Worm (Caenorhabditis elegans) whole organism, mixed stage, embryonic: ENCODE data around the gene acr-8.

Experiments
- M03D4.4 ChIP-seq: sonication (generic microtip); optimal IDR thresholded peaks from 2 replicates; lab custom pipeline; 2017; ENCODE audit warnings: mild to moderate bottlenecking, missing genetic modification characterization, missing compliant biosample characterization
- bed-3 ChIP-seq: fragments of 200-800 bp; sonication (Bioruptor generic); optimal IDR thresholded peaks from 3 replicates; lab custom pipeline; 2018; ENCODE audit warnings: mild to moderate bottlenecking, missing genetic modification characterization, moderate library complexity, missing compliant biosample characterization
- blmp-1 ChIP-seq: fragments of 150-350 bp; optimal IDR thresholded peaks from 2 replicates; lab custom pipeline; 2014; ENCODE audit warnings: missing biosample characterization, missing genetic modification characterization
- ceh-39 ChIP-seq: fragments of 150-350 bp; optimal IDR thresholded peaks from 2 replicates; lab custom pipeline; 2014; ENCODE audit warnings: missing biosample characterization, missing genetic modification characterization
- ceh-43 ChIP-seq: fragments of 200-800 bp; sonication (Bioruptor generic); optimal IDR thresholded peaks from 2 replicates; lab custom pipeline; 2018; ENCODE audit warnings: mild to moderate bottlenecking, missing genetic modification characterization, moderate library complexity, missing compliant biosample characterization
- ceh-83 ChIP-seq: fragments of 200-800 bp; sonication (Bioruptor generic); optimal IDR thresholded peaks from 2 replicates; lab custom pipeline; 2018; ENCODE audit warnings: mild to moderate bottlenecking, missing genetic modification characterization, missing compliant biosample characterization
- ces-1 ChIP-seq: fragments of 150-350 bp; optimal IDR thresholded peaks from 2 replicates; lab custom pipeline; 2014; ENCODE audit warnings: missing biosample characterization, missing genetic modification reagents, missing genetic modification characterization
- cnd-1 ChIP-seq: fragments of 200-800 bp; sonication (Bioruptor generic); optimal IDR thresholded peaks from 2 replicates; lab custom pipeline; 2018; ENCODE audit warnings: mild to moderate bottlenecking, missing genetic modification characterization, missing compliant biosample characterization
- drap-1 ChIP-seq: fragments of 200-800 bp; sonication (Bioruptor generic); optimal IDR thresholded peaks from 3 replicates; lab custom pipeline; 2018; ENCODE audit warnings: mild to moderate bottlenecking, missing genetic modification characterization, missing compliant biosample characterization
- elt-1 ChIP-seq: sonication (generic microtip); optimal IDR thresholded peaks from 2 replicates; lab custom pipeline; 2017; ENCODE audit warnings: missing genetic modification characterization, mild to moderate bottlenecking, missing compliant biosample characterization, antibody characterized with exemption, moderate library complexity, borderline replicate concordance; ENCODE audit not compliant: insufficient read depth
- elt-3 ChIP-seq: fragments of 150-350 bp; optimal IDR thresholded peaks from 2 replicates; lab custom pipeline; 2014; ENCODE audit warnings: missing biosample characterization, missing genetic modification characterization
- flh-1 ChIP-seq: fragments of 200-800 bp; sonication (Bioruptor generic); optimal IDR thresholded peaks from 2 replicates; lab custom pipeline; 2018; ENCODE audit warnings: mild to moderate bottlenecking, missing genetic modification characterization, moderate library complexity, missing compliant biosample characterization
- ham-2 ChIP-seq: fragments of 200-800 bp; sonication (Bioruptor generic); optimal IDR thresholded peaks from 2 replicates; lab custom pipeline; 2018; ENCODE audit warnings: mild to moderate bottlenecking, missing genetic modification characterization, missing compliant biosample characterization
- hlh-1 ChIP-seq: fragments of 150-350 bp; optimal IDR thresholded peaks from 2 replicates; lab custom pipeline; 2014; ENCODE audit warnings: missing biosample characterization, missing genetic modification reagents, missing genetic modification characterization
- lin-13 ChIP-seq: fragments of 150-350 bp; optimal IDR thresholded peaks from 2 replicates; lab custom pipeline; 2014; ENCODE audit warnings: missing biosample characterization, missing genetic modification characterization
- lin-32 ChIP-seq: fragments of 200-800 bp; sonication (Bioruptor generic); optimal IDR thresholded peaks from 2 replicates; lab custom pipeline; 2018; ENCODE audit warnings: mild to moderate bottlenecking, missing genetic modification characterization, missing compliant biosample characterization
- lsy-2 ChIP-seq: fragments of 150-350 bp; optimal IDR thresholded peaks from 2 replicates; lab custom pipeline; 2014; ENCODE audit warnings: missing biosample characterization, missing genetic modification characterization
- mab-5 ChIP-seq: fragments of 150-350 bp; optimal IDR thresholded peaks from 2 replicates; lab custom pipeline; 2014; ENCODE audit warnings: missing biosample characterization, missing genetic modification characterization
- mep-1 ChIP-seq: fragments of 150-350 bp; optimal IDR thresholded peaks from 2 replicates; lab custom pipeline; 2017; ENCODE audit warnings: missing biosample characterization, missing genetic modification reagents, missing genetic modification characterization, inconsistent platforms
- mls-2 ChIP-seq: sonication (generic microtip); optimal IDR thresholded peaks from 2 replicates; lab custom pipeline; 2016; ENCODE audit warnings: mild to moderate bottlenecking, missing genetic modification characterization, moderate library complexity, missing compliant biosample characterization
- nhr-2 ChIP-seq: fragments of 150-350 bp; optimal IDR thresholded peaks from 2 replicates; lab custom pipeline; 2014; ENCODE audit warnings: missing biosample characterization, missing genetic modification characterization
- nhr-237 ChIP-seq: fragments of 150-350 bp; optimal IDR thresholded peaks from 2 replicates; lab custom pipeline; 2014; ENCODE audit warnings: missing biosample characterization, missing genetic modification characterization
- nhr-28 ChIP-seq: fragments of 150-350 bp; optimal IDR thresholded peaks from 2 replicates; lab custom pipeline; 2014; ENCODE audit warnings: missing biosample characterization, missing genetic modification characterization
- nhr-76 ChIP-seq: sonication (generic microtip); optimal IDR thresholded peaks from 2 replicates; lab custom pipeline; 2017; ENCODE audit warnings: missing biosample characterization, missing genetic modification characterization
- pha-4 ChIP-seq: fragments of 150-350 bp; optimal IDR thresholded peaks from 2 replicates; lab custom pipeline; 2018; ENCODE audit warnings: missing biosample characterization, missing genetic modification reagents, missing genetic modification characterization
- sem-2 ChIP-seq: fragments of 200-800 bp; sonication (Bioruptor generic); optimal IDR thresholded peaks from 2 replicates; lab custom pipeline; 2018; ENCODE audit warnings: mild to moderate bottlenecking, missing genetic modification characterization, missing compliant biosample characterization
- snpc-4 ChIP-seq: fragments of 150-350 bp; optimal IDR thresholded peaks from 2 replicates; lab custom pipeline; 2014; ENCODE audit warnings: missing biosample characterization, missing genetic modification characterization
- sptf-1 ChIP-seq: sonication (generic microtip); optimal IDR thresholded peaks from 2 replicates; lab custom pipeline; 2017; ENCODE audit warnings: mild to moderate bottlenecking, missing genetic modification characterization, moderate library complexity, missing compliant biosample characterization
- tbx-8 ChIP-seq: fragments of 200-800 bp; sonication (Bioruptor generic); optimal IDR thresholded peaks from 2 replicates; lab custom pipeline; 2018; ENCODE audit warnings: mild to moderate bottlenecking, missing genetic modification characterization, moderate library complexity, missing compliant biosample characterization
- unc-120 ChIP-seq: sonication (generic microtip); optimal IDR thresholded peaks from 2 replicates; lab custom pipeline; 2017; ENCODE audit warnings: missing genetic modification characterization, missing compliant biosample characterization; ENCODE audit not compliant: poor library complexity, severe bottlenecking
- unc-39 ChIP-seq: fragments of 150-350 bp; optimal IDR thresholded peaks from 2 replicates; lab custom pipeline; 2014; ENCODE audit warnings: missing biosample characterization, missing genetic modification characterization
- unc-62 ChIP-seq: fragments of 150-350 bp; optimal IDR thresholded peaks from 2 replicates; lab custom pipeline; 2014; ENCODE audit warnings: missing biosample characterization, missing genetic modification reagents, missing genetic modification characterization
- zip-8 ChIP-seq: fragments of 150-350 bp; optimal IDR thresholded peaks from 2 replicates; lab custom pipeline; 2014; ENCODE audit warnings: missing biosample characterization, missing genetic modification characterization
- ztf-11 ChIP-seq: fragments of 150-350 bp; optimal IDR thresholded peaks from 2 replicates; lab custom pipeline; 2014; ENCODE audit warnings: missing biosample characterization, missing genetic modification characterization

The acr-8 gene

ce11 chrX:10393362-10393761, 19.2 kb upstream of the acr-8 start:
- no peak for TF ChIP-seq mls-2 (tag; lab: Kevin White, UChicago)
- TF ChIP-seq mep-1 (tag; lab: Kevin White, UChicago), result no peak
- TF ChIP-seq mab-5, result no peak
- TF ChIP-seq pha-4 (tag; lab: Kevin White, UChicago), result no peak
- TF ChIP-seq elt-1 (tag; lab: Kevin White, UChicago), result no peak
- TF ChIP-seq flh-1 (GFP tag; lab: Kevin White, UChicago), result no peak
- TF ChIP-seq unc-62 (GFP tag; lab: Kevin White, UChicago), result no peak
- TF ChIP-seq ztf-11, result no peak
- no peak for TF ChIP-seq hlh-1 (tag; lab: Kevin White, UChicago)
- TF ChIP-seq M03D4.4 (tag; lab: Kevin White, UChicago), result no peak
- TF ChIP-seq ceh-39 (tag; lab: Kevin White, UChicago), result no peak
- TF ChIP-seq nhr-2 (tag; lab: Kevin White, UChicago), result no peak
- TF ChIP-seq cnd-1 (tag; lab: Kevin White, UChicago), result no peak
- TF ChIP-seq sem-2, result no peak
- TF ChIP-seq blmp-1 (tag; lab: Kevin White, UChicago), result no peak

ce11 chrX:10394238-10394637, 18.3 kb upstream of the acr-8 start:
- TF ChIP-seq unc-39 (no peak), nhr-28 (no peak), mab-5 (no peak), snpc-4 (tag; lab: Kevin White, UChicago) (no peak), lin-32 (GFP tag; lab: Kevin White, UChicago) (no peak), unc-120 (tag; lab: Kevin White, UChicago) (peak; percentile 60), bed-3 (no peak), mep-1 (tag; lab: Kevin White, UChicago) (no peak), blmp-1 (tag; lab: Kevin White, UChicago) (no peak), unc-62 (GFP tag; lab: Kevin White, UChicago) (peak; percentile 87), ham-2 (GFP tag; lab: Kevin White, UChicago) (peak; percentile 25), nhr-237 (no peak), M03D4.4 (tag; lab: Kevin White, UChicago) (peak; percentile 20), hlh-1 (tag; lab: Kevin White, UChicago) (peak; percentile 93), nhr-2 (tag; lab: Kevin White, UChicago) (no peak), flh-1 (GFP tag; lab: Kevin White, UChicago) (no peak), ces-1 (GFP tag; lab: Kevin White, UChicago) (no peak), sem-2 (no peak), lin-13 (no peak), pha-4 (tag; lab: Kevin White, UChicago) (no peak), tbx-8 (GFP tag; lab: Kevin White, UChicago) (no peak)

- no peak for TF ChIP-seq pha-4 (tag; lab: Kevin White, UChicago)
- no peak for TF ChIP-seq ceh-43
- TF ChIP-seq nhr-2 (tag; lab: Kevin White, UChicago), result no peak
- no peak for TF ChIP-seq M03D4.4 (tag; lab: Kevin White, UChicago)
- TF ChIP-seq nhr-237, result no peak
- no peak for TF ChIP-seq zip-8 (tag; lab: Kevin White, UChicago)
- no peak for TF ChIP-seq flh-1 (GFP tag; lab: Kevin White, UChicago)
- TF ChIP-seq ceh-83 (GFP tag; lab: Kevin White, UChicago), result no peak
- no peak for TF ChIP-seq mls-2 (tag; lab: Kevin White, UChicago)
- TF ChIP-seq elt-3 (tag; lab: Kevin White, UChicago), result no peak
- no peak for TF ChIP-seq ham-2 (GFP tag; lab: Kevin White, UChicago)
- TF ChIP-seq unc-62 (GFP tag; lab: Kevin White, UChicago), result no peak
- TF ChIP-seq bed-3, result no peak
- TF ChIP-seq lin-32 (GFP tag; lab: Kevin White, UChicago), result no peak
- no peak for TF ChIP-seq ces-1 (GFP tag; lab: Kevin White, UChicago)
- TF ChIP-seq tbx-8 (GFP tag; lab: Kevin White, UChicago), result no peak
- no peak for TF ChIP-seq unc-120 (tag; lab: Kevin White, UChicago)
- TF ChIP-seq hlh-1 (tag; lab: Kevin White, UChicago), result no peak
- no peak for TF ChIP-seq unc-39
Observed at ce11 chrX:10395177-10395576, 17.3 kb upstream of the acr-8 start.

ce11 chrX:10395668-10396067, 16.9 kb upstream of the acr-8 start:
- no peak for TF ChIP-seq mab-5
- no peak for TF ChIP-seq lin-13
- TF ChIP-seq mep-1 (tag; lab: Kevin White, UChicago), result no peak
- TF ChIP-seq M03D4.4 (tag; lab: Kevin White, UChicago), result peak; percentile 62
- no peak for TF ChIP-seq lsy-2
- peak; percentile 17 for TF ChIP-seq cnd-1 (tag; lab: Kevin White, UChicago)
- TF ChIP-seq ceh-43, result no peak
- TF ChIP-seq unc-120 (tag; lab: Kevin White, UChicago), result peak; percentile 42
- TF ChIP-seq unc-62 (GFP tag; lab: Kevin White, UChicago), result peak; percentile 75
- peak; percentile 21 for TF ChIP-seq zip-8 (tag; lab: Kevin White, UChicago)
- TF ChIP-seq mls-2 (tag; lab: Kevin White, UChicago), result peak; percentile 44
- peak; percentile 44 for TF ChIP-seq ces-1 (GFP tag; lab: Kevin White, UChicago)
- no peak for TF ChIP-seq nhr-28
- no peak for TF ChIP-seq blmp-1 (tag; lab: Kevin White, UChicago)
- no peak for TF ChIP-seq sem-2
- peak; percentile 0 for TF ChIP-seq drap-1
- TF ChIP-seq ztf-11, result peak; percentile 57
- TF ChIP-seq hlh-1 (tag; lab: Kevin White, UChicago), result no peak
- TF ChIP-seq ceh-83 (GFP tag; lab: Kevin White, UChicago), result no peak
- no peak for TF ChIP-seq nhr-76 (tag; lab: Kevin White, UChicago)
- no peak for TF ChIP-seq ceh-39 (tag; lab: Kevin White, UChicago)
- TF ChIP-seq snpc-4 (tag; lab: Kevin White, UChicago), result no peak
- TF ChIP-seq sptf-1 (tag; lab: Kevin White, UChicago), result peak; percentile 46
- TF ChIP-seq bed-3, result no peak
- TF ChIP-seq nhr-2 (tag; lab: Kevin White, UChicago), result peak; percentile 51
- peak; percentile 26 for TF ChIP-seq ham-2 (GFP tag; lab: Kevin White, UChicago)
- no peak for TF ChIP-seq tbx-8 (GFP tag; lab: Kevin White, UChicago)
- TF ChIP-seq elt-3 (tag; lab: Kevin White, UChicago), result no peak
- TF ChIP-seq flh-1 (GFP tag; lab: Kevin White, UChicago), result no peak
- TF ChIP-seq pha-4 (tag; lab: Kevin White, UChicago), result peak; percentile 17
